Worm (Caenorhabditis elegans) whole organism, midembryonic: ENCODE results near the gene plr-1.

Source experiments
- T22C8.4 ChIP-seq: fragments of 200-800 bp; sonication (Bioruptor generic); IDR thresholded peaks from 2 replicates; pipeline ENCODE4 v1.3.6; 2022; ENCODE audit warnings: missing genetic modification characterization, missing compliant biosample characterization
- cog-1 ChIP-seq: sonication (generic microtip); optimal IDR thresholded peaks from 2 replicates; lab custom pipeline; 2016; ENCODE audit warnings: missing genetic modification characterization, missing compliant biosample characterization
- flt-1 ChIP-seq: fragments of 200-800 bp; sonication (Bioruptor generic); IDR thresholded peaks from 2 replicates; pipeline ENCODE4 v1.3.6; 2022; ENCODE audit warnings: missing genetic modification characterization, missing compliant biosample characterization
- klf-2 ChIP-seq: fragments of 200-800 bp; sonication (Bioruptor generic); conservative IDR thresholded peaks from 2 replicates; pipeline ENCODE4 v1.3.6; 2022; ENCODE audit warnings: missing genetic modification reagents, missing genetic modification characterization, missing compliant biosample characterization
- med-1 ChIP-seq: sonication (generic microtip); optimal IDR thresholded peaks from 2 replicates; lab custom pipeline; 2017; ENCODE audit warnings: missing genetic modification characterization, mild to moderate bottlenecking, missing compliant biosample characterization, antibody characterized with exemption, missing genetic modification reagents; ENCODE audit not compliant: insufficient read depth
- ref-1 ChIP-seq: fragments of 200-800 bp; sonication (Bioruptor generic); conservative IDR thresholded peaks from 2 replicates; pipeline ENCODE4 v1.3.6; 2022; ENCODE audit warnings: missing genetic modification reagents, missing genetic modification characterization, missing compliant biosample characterization
- tab-1 ChIP-seq: fragments of 200-800 bp; sonication (Bioruptor generic); IDR thresholded peaks from 2 replicates; pipeline ENCODE4 v1.3.6; 2022; ENCODE audit warnings: missing genetic modification characterization, missing compliant biosample characterization
- ztf-23 ChIP-seq: fragments of 200-800 bp; sonication (Bioruptor generic); IDR thresholded peaks from 2 replicates; pipeline ENCODE4 v1.3.6; 2022; ENCODE audit warnings: missing genetic modification reagents, missing genetic modification characterization, missing compliant biosample characterization
- ztf-29 ChIP-seq: fragments of 200-800 bp; sonication (Bioruptor generic); IDR thresholded peaks from 2 replicates; pipeline ENCODE4 v1.3.6; 2022; ENCODE audit warnings: missing genetic modification reagents, missing genetic modification characterization, missing compliant biosample characterization

plr-1 gene

DNA sequence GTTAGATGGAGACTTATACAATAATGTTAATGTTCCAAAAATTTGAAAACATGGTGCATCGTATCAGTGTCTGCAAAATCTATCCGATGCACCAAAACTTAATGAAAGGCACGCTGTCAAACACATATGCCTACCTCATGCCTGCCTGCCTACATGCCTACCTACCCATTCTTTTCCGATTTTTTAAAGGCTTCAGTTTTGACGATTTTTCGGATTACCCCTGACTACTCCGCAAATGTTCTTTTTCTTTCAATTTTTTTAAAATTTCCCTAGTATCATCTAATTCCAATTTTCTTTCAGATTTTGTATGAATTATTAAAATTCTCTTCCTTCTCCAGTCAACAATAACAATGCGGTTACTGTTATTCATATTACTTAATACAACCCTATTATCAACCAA, at the start of gene plr-1:
Gene plr-1, plus strand, starts transcription at position 301 of the 400 bp plus-strand sequence.
- no peak for TF ChIP-seq klf-2 (GFP tag; lab: Robert Waterston, UW)
- TF ChIP-seq ztf-29 (GFP tag; lab: Robert Waterston, UW): no peak
- TF ChIP-seq cog-1 (tag; lab: Kevin White, UChicago): no peak
- no peak for TF ChIP-seq ref-1 (GFP tag; lab: Robert Waterston, UW)
- no peak for TF ChIP-seq T22C8.4 (GFP tag; lab: Robert Waterston, UW)
- no peak for TF ChIP-seq tab-1 (GFP tag; lab: Robert Waterston, UW)
- TF ChIP-seq med-1 (GFP tag; lab: Kevin White, UChicago): no peak
- TF ChIP-seq flt-1: no peak
- TF ChIP-seq ztf-23: no peak

DNA sequence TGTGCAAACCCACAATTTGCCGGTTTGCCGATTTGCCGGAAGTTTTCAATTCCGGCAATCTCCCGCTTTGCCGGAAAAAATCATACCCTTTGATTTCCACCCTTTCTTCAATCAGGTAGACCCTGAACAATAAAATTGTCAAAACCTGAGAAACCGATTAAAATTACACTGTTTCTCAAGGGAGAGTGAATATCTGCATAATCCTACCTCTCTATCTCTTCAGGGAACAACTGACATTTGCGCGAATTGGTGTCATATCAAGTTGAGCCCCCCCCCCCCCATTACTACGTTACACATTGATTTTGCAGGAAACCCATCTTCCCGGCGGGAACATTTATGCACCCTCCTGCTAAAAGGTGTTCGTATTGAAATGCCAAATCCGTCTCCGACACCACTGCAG, 46.3 kb upstream of the plr-1 start, which contains the start of gene twk-31:
Gene twk-31, plus strand, starts transcription at position 301 of the 400 bp plus-strand sequence.
- TF ChIP-seq ref-1 (GFP tag; lab: Robert Waterston, UW) (no peak), flt-1 (no peak), cog-1 (tag; lab: Kevin White, UChicago) (no peak), med-1 (GFP tag; lab: Kevin White, UChicago) (no peak), klf-2 (GFP tag; lab: Robert Waterston, UW) (no peak), tab-1 (GFP tag; lab: Robert Waterston, UW) (no peak), T22C8.4 (GFP tag; lab: Robert Waterston, UW) (no peak), ztf-23 (no peak), ztf-29 (GFP tag; lab: Robert Waterston, UW) (no peak)

DNA sequence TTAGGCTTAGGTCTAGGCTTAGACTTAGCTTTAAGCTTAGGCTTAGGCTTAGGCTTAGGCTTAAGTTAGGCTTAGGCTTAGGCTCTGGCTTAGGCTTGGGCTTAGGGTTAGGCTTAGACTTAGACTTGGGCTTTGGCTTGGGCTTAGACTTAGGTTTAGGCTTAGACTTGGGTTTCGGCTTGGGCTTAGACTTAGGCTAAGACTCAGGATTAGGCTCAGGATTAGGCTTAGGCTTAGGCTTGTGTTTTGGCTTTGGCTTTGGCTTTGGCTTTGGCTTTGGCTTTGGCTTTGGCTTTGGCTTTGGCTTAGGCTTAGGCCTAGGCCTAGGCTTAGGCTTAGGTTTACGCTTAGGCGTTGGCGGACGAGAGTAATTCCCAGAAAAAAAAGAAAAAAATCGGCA, 37.1 kb upstream of the plr-1 start:
- TF ChIP-seq T22C8.4 (GFP tag; lab: Robert Waterston, UW) (no peak), flt-1 (no peak), klf-2 (GFP tag; lab: Robert Waterston, UW) (no peak), med-1 (GFP tag; lab: Kevin White, UChicago) (no peak), ztf-23 (no peak), ztf-29 (GFP tag; lab: Robert Waterston, UW) (no peak), tab-1 (GFP tag; lab: Robert Waterston, UW) (no peak), ref-1 (GFP tag; lab: Robert Waterston, UW) (no peak), cog-1 (tag; lab: Kevin White, UChicago) (no peak)

DNA sequence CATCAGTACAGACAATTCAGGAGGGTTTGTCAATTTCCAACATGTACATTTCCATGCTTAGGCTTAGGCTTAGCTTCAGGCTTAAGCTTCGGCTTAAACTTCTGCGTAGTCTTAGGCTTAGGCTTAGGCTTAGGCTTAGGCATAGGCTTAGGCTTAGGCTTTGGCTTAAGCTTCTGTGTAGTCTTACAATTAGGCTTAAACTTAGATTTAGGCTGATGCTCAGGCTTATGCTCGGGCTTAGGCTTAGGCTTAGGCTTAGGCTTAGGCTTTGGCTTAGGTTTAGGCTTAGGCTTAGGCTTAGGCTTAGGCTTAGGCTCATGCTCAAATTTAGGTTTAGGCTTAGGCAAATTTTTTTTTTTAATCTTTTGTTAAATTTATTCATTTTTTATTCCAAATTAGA, 31.9 kb upstream of the plr-1 start:
- no peak for TF ChIP-seq T22C8.4 (GFP tag; lab: Robert Waterston, UW)
- no peak; the same call in 1 of the 2 replicates for TF ChIP-seq ztf-29 (GFP tag; lab: Robert Waterston, UW)
- no peak for TF ChIP-seq flt-1
- no peak for TF ChIP-seq med-1 (GFP tag; lab: Kevin White, UChicago)
- no peak for TF ChIP-seq tab-1 (GFP tag; lab: Robert Waterston, UW)
- TF ChIP-seq ztf-23: no peak
- TF ChIP-seq cog-1 (tag; lab: Kevin White, UChicago): no peak
- no peak for TF ChIP-seq ref-1 (GFP tag; lab: Robert Waterston, UW)

DNA sequence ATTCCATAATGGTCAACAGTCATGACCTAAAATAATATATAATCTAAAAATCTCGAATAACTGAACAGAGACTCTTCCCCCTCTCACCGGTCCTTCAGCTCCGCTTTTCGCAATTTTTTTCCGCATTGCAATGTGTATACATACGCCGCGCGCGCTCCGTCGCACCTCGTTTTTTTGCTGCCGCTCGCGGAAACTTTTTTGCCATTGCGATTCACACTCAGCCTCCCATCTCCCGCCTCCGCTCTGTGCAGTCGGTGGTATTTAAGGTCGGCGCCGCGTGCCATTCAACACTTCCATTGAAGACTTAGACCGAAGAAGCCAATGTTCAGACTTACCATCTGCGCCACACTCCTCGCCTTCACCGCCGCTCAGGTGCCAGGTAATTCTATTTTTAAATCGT, 29.8 kb upstream of the plr-1 start, which contains the start of gene idpc-1:
Gene idpc-1, plus strand, starts transcription at position 301 of the 400 bp plus-strand sequence.
- TF ChIP-seq T22C8.4 (GFP tag; lab: Robert Waterston, UW) (no peak), med-1 (GFP tag; lab: Kevin White, UChicago) (no peak), klf-2 (GFP tag; lab: Robert Waterston, UW) (no peak), flt-1 (no peak), cog-1 (tag; lab: Kevin White, UChicago) (no peak), ref-1 (GFP tag; lab: Robert Waterston, UW) (no peak), ztf-23 (no peak), tab-1 (GFP tag; lab: Robert Waterston, UW) (no peak), ztf-29 (GFP tag; lab: Robert Waterston, UW) (no peak)

DNA sequence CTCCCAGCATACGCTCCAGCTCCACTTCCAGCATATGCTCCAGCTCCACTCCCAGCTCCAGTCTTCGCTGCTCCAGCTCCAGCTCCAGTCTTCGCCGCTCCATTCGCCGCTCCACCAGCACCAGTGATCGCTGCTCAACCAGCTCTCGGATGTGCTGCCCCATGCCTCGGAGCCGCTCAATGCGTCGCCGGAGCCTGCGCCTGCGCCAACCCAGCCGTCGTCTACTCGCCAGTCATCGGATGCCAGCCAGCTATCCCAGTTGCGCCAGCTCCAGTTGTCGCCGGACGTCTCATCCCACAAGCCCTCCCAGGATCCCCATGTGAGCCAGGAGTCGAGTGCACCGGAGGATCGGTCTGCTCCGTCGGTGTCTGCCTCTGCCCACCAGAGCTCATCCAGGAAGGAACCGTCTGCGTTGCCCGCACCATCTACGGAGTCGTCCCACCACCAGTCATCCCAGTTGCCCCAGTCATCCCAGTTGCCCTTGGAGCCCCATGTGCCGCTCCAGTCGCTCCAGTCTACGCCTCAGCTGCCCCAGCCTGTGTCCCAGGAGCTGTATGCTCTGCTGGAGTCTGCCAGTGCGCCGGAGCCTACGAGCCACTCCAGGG, 29.0 kb upstream of the plr-1 start:
- TF ChIP-seq ref-1 (GFP tag; lab: Robert Waterston, UW): no peak
- no peak for TF ChIP-seq ztf-23
- TF ChIP-seq klf-2 (GFP tag; lab: Robert Waterston, UW): no peak
- TF ChIP-seq med-1 (GFP tag; lab: Kevin White, UChicago): no peak

DNA sequence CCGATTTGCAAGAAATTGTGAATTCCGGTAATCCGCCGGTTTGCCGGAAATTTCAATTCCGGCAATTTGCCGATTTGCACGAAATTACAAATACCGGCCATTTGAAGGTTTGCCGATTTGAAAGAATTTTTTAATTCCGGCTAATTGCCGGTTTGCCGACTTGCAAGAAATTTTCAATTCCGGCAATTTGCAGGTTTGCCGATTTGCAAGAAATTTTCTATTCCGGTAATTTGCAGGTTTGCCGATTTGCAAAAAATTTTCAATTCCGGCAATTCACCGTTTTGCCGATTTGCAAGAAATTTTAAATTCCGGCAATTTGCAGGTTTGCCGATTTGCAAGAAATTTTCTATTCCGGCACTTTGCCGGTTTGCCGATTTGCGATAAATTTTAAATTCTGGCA, 21.8 kb upstream of the plr-1 start:
- TF ChIP-seq klf-2 (GFP tag; lab: Robert Waterston, UW): 0 out of 2 replicates have a peak, but pooled peaks have one; percentile 39
- TF ChIP-seq ztf-29 (GFP tag; lab: Robert Waterston, UW): peak; percentile 33; the same call in 1 of the 2 replicates

DNA sequence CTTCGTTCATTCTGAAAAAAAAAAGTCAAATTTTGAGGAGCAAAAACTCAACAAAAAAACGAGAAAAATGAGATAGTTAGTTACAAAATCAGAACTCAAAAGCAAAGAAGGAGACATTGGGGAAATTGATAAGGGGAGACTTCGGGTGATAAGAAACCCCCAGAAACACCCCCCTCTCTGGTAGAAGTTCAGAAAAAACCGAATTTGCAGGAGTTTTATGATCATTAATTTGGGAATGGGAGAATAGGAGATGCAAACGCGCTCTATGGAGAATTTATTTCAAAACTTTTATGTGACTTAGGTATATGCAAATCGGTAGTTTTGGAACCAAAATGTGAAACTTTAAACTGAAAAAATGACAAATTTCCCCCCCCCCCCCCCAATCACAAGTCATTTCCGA, 14.1 kb upstream of the plr-1 start, which contains the start of gene sbp-1:
Gene sbp-1, minus strand, starts transcription at position 11 of the 400 bp plus-strand sequence.
- no peak for TF ChIP-seq klf-2 (GFP tag; lab: Robert Waterston, UW)
- TF ChIP-seq cog-1 (tag; lab: Kevin White, UChicago): no peak
- no peak for TF ChIP-seq tab-1 (GFP tag; lab: Robert Waterston, UW)
- no peak for TF ChIP-seq ztf-29 (GFP tag; lab: Robert Waterston, UW)
- TF ChIP-seq ref-1 (GFP tag; lab: Robert Waterston, UW): no peak
- no peak for TF ChIP-seq T22C8.4 (GFP tag; lab: Robert Waterston, UW)

DNA sequence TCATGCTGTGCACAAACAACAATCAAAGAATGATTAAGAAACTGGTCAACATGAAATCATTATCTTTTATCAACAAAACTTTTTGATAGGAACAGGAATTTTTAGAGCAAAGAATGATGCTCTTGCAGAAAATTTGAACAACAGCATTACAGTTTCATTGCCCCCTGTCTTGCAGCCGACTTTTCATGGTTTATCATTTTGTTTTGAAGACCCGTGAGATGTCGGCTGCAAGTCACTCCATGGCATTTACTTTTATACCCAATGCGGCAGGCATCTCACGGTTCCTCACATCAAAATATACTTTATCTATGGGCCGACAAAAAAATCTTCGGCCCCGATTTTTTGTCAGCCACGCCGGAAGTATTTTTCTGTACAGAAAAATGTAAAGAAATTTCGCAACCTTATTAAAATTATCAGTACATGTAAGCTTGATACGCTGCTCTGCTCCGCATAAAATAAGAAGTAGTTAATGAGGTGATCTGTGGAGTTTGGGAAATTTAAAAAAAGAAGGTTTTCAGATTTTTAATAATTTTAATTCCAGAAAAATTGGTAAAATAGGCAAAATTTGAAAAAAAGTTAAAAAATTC, 13.2 kb upstream of the plr-1 start:
- no peak for TF ChIP-seq med-1 (GFP tag; lab: Kevin White, UChicago)
- TF ChIP-seq cog-1 (tag; lab: Kevin White, UChicago): no peak
- TF ChIP-seq ztf-23: no peak
- no peak for TF ChIP-seq tab-1 (GFP tag; lab: Robert Waterston, UW)
- no peak for TF ChIP-seq flt-1
- TF ChIP-seq T22C8.4 (GFP tag; lab: Robert Waterston, UW): no peak
- no peak for TF ChIP-seq ztf-29 (GFP tag; lab: Robert Waterston, UW)
- no peak for TF ChIP-seq klf-2 (GFP tag; lab: Robert Waterston, UW)
- no peak for TF ChIP-seq ref-1 (GFP tag; lab: Robert Waterston, UW)
